Worm (Caenorhabditis elegans): ENCODE data around the gene dhs-6.

- TF ChIP-seq hlh-30 (tag; optimal IDR thresholded peaks at IDR 0.05; ENCODE audit: insufficient read depth) (no peak), ceh-32 (tag; optimal IDR thresholded peaks at IDR 0.05; ENCODE audit: poor library complexity) (no peak), nhr-10 (tag; optimal IDR thresholded peaks at IDR 0.05) (no peak), dpl-1 (GFP tag; optimal IDR thresholded peaks at IDR 0.05) (no peak), mxl-3 (GFP tag; optimal IDR thresholded peaks at IDR 0.05) (no peak), aly-2 (tag; optimal IDR thresholded peaks at IDR 0.05) (no peak), dve-1 (tag; optimal IDR thresholded peaks at IDR 0.05; ENCODE audit: insufficient read depth) (no peak), nhr-28 (tag; optimal IDR thresholded peaks at IDR 0.05) (no peak), saeg-2 (GFP tag; IDR thresholded peaks at IDR 0.05) (no peak), daf-12 (tag; optimal IDR thresholded peaks at IDR 0.05) (no peak)
Observed at ce11 chrII:5667540-5667939, 48.4 kb upstream of the dhs-6 start.
